Worm (Caenorhabditis elegans) whole organism, mixed stage, embryonic: ENCODE data around the gene F35C5.1.

Source experiments
- M03D4.4 ChIP-seq: sonication (generic microtip); optimal IDR thresholded peaks from 2 replicates; lab custom pipeline; 2017; ENCODE audit warnings: mild to moderate bottlenecking, missing genetic modification characterization, missing compliant biosample characterization
- bed-3 ChIP-seq: fragments of 200-800 bp; sonication (Bioruptor generic); optimal IDR thresholded peaks from 3 replicates; lab custom pipeline; 2018; ENCODE audit warnings: mild to moderate bottlenecking, missing genetic modification characterization, moderate library complexity, missing compliant biosample characterization
- blmp-1 ChIP-seq: fragments of 150-350 bp; optimal IDR thresholded peaks from 2 replicates; lab custom pipeline; 2014; ENCODE audit warnings: missing biosample characterization, missing genetic modification characterization
- ceh-39 ChIP-seq: fragments of 150-350 bp; optimal IDR thresholded peaks from 2 replicates; lab custom pipeline; 2014; ENCODE audit warnings: missing biosample characterization, missing genetic modification characterization
- ceh-43 ChIP-seq: fragments of 200-800 bp; sonication (Bioruptor generic); optimal IDR thresholded peaks from 2 replicates; lab custom pipeline; 2018; ENCODE audit warnings: mild to moderate bottlenecking, missing genetic modification characterization, moderate library complexity, missing compliant biosample characterization
- ceh-83 ChIP-seq: fragments of 200-800 bp; sonication (Bioruptor generic); optimal IDR thresholded peaks from 2 replicates; lab custom pipeline; 2018; ENCODE audit warnings: mild to moderate bottlenecking, missing genetic modification characterization, missing compliant biosample characterization
- ces-1 ChIP-seq: fragments of 150-350 bp; optimal IDR thresholded peaks from 2 replicates; lab custom pipeline; 2014; ENCODE audit warnings: missing biosample characterization, missing genetic modification reagents, missing genetic modification characterization
- cnd-1 ChIP-seq: fragments of 200-800 bp; sonication (Bioruptor generic); optimal IDR thresholded peaks from 2 replicates; lab custom pipeline; 2018; ENCODE audit warnings: mild to moderate bottlenecking, missing genetic modification characterization, missing compliant biosample characterization
- drap-1 ChIP-seq: fragments of 200-800 bp; sonication (Bioruptor generic); optimal IDR thresholded peaks from 3 replicates; lab custom pipeline; 2018; ENCODE audit warnings: mild to moderate bottlenecking, missing genetic modification characterization, missing compliant biosample characterization
- elt-1 ChIP-seq: sonication (generic microtip); optimal IDR thresholded peaks from 2 replicates; lab custom pipeline; 2017; ENCODE audit warnings: missing genetic modification characterization, mild to moderate bottlenecking, missing compliant biosample characterization, antibody characterized with exemption, moderate library complexity, borderline replicate concordance; ENCODE audit not compliant: insufficient read depth
- elt-3 ChIP-seq: fragments of 150-350 bp; optimal IDR thresholded peaks from 2 replicates; lab custom pipeline; 2014; ENCODE audit warnings: missing biosample characterization, missing genetic modification characterization
- flh-1 ChIP-seq: fragments of 200-800 bp; sonication (Bioruptor generic); optimal IDR thresholded peaks from 2 replicates; lab custom pipeline; 2018; ENCODE audit warnings: mild to moderate bottlenecking, missing genetic modification characterization, moderate library complexity, missing compliant biosample characterization
- ham-2 ChIP-seq: fragments of 200-800 bp; sonication (Bioruptor generic); optimal IDR thresholded peaks from 2 replicates; lab custom pipeline; 2018; ENCODE audit warnings: mild to moderate bottlenecking, missing genetic modification characterization, missing compliant biosample characterization
- hlh-1 ChIP-seq: fragments of 150-350 bp; optimal IDR thresholded peaks from 2 replicates; lab custom pipeline; 2014; ENCODE audit warnings: missing biosample characterization, missing genetic modification reagents, missing genetic modification characterization
- lin-13 ChIP-seq: fragments of 150-350 bp; optimal IDR thresholded peaks from 2 replicates; lab custom pipeline; 2014; ENCODE audit warnings: missing biosample characterization, missing genetic modification characterization
- lin-32 ChIP-seq: fragments of 200-800 bp; sonication (Bioruptor generic); optimal IDR thresholded peaks from 2 replicates; lab custom pipeline; 2018; ENCODE audit warnings: mild to moderate bottlenecking, missing genetic modification characterization, missing compliant biosample characterization
- lsy-2 ChIP-seq: fragments of 150-350 bp; optimal IDR thresholded peaks from 2 replicates; lab custom pipeline; 2014; ENCODE audit warnings: missing biosample characterization, missing genetic modification characterization
- mab-5 ChIP-seq: fragments of 150-350 bp; optimal IDR thresholded peaks from 2 replicates; lab custom pipeline; 2014; ENCODE audit warnings: missing biosample characterization, missing genetic modification characterization
- mep-1 ChIP-seq: fragments of 150-350 bp; optimal IDR thresholded peaks from 2 replicates; lab custom pipeline; 2017; ENCODE audit warnings: missing biosample characterization, missing genetic modification reagents, missing genetic modification characterization, inconsistent platforms
- mls-2 ChIP-seq: sonication (generic microtip); optimal IDR thresholded peaks from 2 replicates; lab custom pipeline; 2016; ENCODE audit warnings: mild to moderate bottlenecking, missing genetic modification characterization, moderate library complexity, missing compliant biosample characterization
- nhr-12 ChIP-seq: fragments of 150-350 bp; optimal IDR thresholded peaks from 2 replicates; lab custom pipeline; 2014; ENCODE audit warnings: missing biosample characterization, missing genetic modification characterization
- nhr-2 ChIP-seq: fragments of 150-350 bp; optimal IDR thresholded peaks from 2 replicates; lab custom pipeline; 2014; ENCODE audit warnings: missing biosample characterization, missing genetic modification characterization
- nhr-237 ChIP-seq: fragments of 150-350 bp; optimal IDR thresholded peaks from 2 replicates; lab custom pipeline; 2014; ENCODE audit warnings: missing biosample characterization, missing genetic modification characterization
- nhr-28 ChIP-seq: fragments of 150-350 bp; optimal IDR thresholded peaks from 2 replicates; lab custom pipeline; 2014; ENCODE audit warnings: missing biosample characterization, missing genetic modification characterization
- pha-4 ChIP-seq: fragments of 150-350 bp; optimal IDR thresholded peaks from 2 replicates; lab custom pipeline; 2018; ENCODE audit warnings: missing biosample characterization, missing genetic modification reagents, missing genetic modification characterization
- sem-2 ChIP-seq: fragments of 200-800 bp; sonication (Bioruptor generic); optimal IDR thresholded peaks from 2 replicates; lab custom pipeline; 2018; ENCODE audit warnings: mild to moderate bottlenecking, missing genetic modification characterization, missing compliant biosample characterization
- snpc-4 ChIP-seq: fragments of 150-350 bp; optimal IDR thresholded peaks from 2 replicates; lab custom pipeline; 2014; ENCODE audit warnings: missing biosample characterization, missing genetic modification characterization
- sptf-1 ChIP-seq: sonication (generic microtip); optimal IDR thresholded peaks from 2 replicates; lab custom pipeline; 2017; ENCODE audit warnings: mild to moderate bottlenecking, missing genetic modification characterization, moderate library complexity, missing compliant biosample characterization
- tbx-8 ChIP-seq: fragments of 200-800 bp; sonication (Bioruptor generic); optimal IDR thresholded peaks from 2 replicates; lab custom pipeline; 2018; ENCODE audit warnings: mild to moderate bottlenecking, missing genetic modification characterization, moderate library complexity, missing compliant biosample characterization
- unc-120 ChIP-seq: sonication (generic microtip); optimal IDR thresholded peaks from 2 replicates; lab custom pipeline; 2017; ENCODE audit warnings: missing genetic modification characterization, missing compliant biosample characterization; ENCODE audit not compliant: poor library complexity, severe bottlenecking
- unc-39 ChIP-seq: fragments of 150-350 bp; optimal IDR thresholded peaks from 2 replicates; lab custom pipeline; 2014; ENCODE audit warnings: missing biosample characterization, missing genetic modification characterization
- unc-62 ChIP-seq: fragments of 150-350 bp; optimal IDR thresholded peaks from 2 replicates; lab custom pipeline; 2014; ENCODE audit warnings: missing biosample characterization, missing genetic modification reagents, missing genetic modification characterization
- zip-8 ChIP-seq: fragments of 150-350 bp; optimal IDR thresholded peaks from 2 replicates; lab custom pipeline; 2014; ENCODE audit warnings: missing biosample characterization, missing genetic modification characterization
- ztf-11 ChIP-seq: fragments of 150-350 bp; optimal IDR thresholded peaks from 2 replicates; lab custom pipeline; 2014; ENCODE audit warnings: missing biosample characterization, missing genetic modification characterization

F35C5.1 gene

ce11 chrII:12880406-12880805, at the start of gene F35C5.1:
Gene F35C5.1 (plus strand): TSS chrII:12880804.
- TF ChIP-seq sptf-1 (tag; lab: Kevin White, UChicago) (no peak), ces-1 (no peak), sem-2 (no peak), unc-39 (tag; lab: Kevin White, UChicago) (no peak), lin-13 (tag; lab: Kevin White, UChicago) (no peak), M03D4.4 (no peak), lin-32 (GFP tag; lab: Kevin White, UChicago) (no peak), ceh-43 (no peak)
- TF ChIP-seq, all 35 proteins: peak for 0

- no peak for TF ChIP-seq nhr-28 (tag; lab: Kevin White, UChicago)
- TF ChIP-seq ham-2 (GFP tag; lab: Kevin White, UChicago): no peak
- no peak for TF ChIP-seq lin-32 (GFP tag; lab: Kevin White, UChicago)
- no peak for TF ChIP-seq elt-1 (tag; lab: Kevin White, UChicago)
- TF ChIP-seq zip-8 (tag; lab: Kevin White, UChicago): peak; percentile 14
- TF ChIP-seq ceh-83: no peak
- no peak for TF ChIP-seq mep-1 (tag; lab: Kevin White, UChicago)
- no peak for TF ChIP-seq mls-2 (tag; lab: Kevin White, UChicago)
- TF ChIP-seq ces-1: no peak
Observed at ce11 chrII:12840057-12840456, 40.5 kb upstream of the F35C5.1 start, which contains the start of gene lgc-35. Gene lgc-35 (minus strand): TSS chrII:12840157.

- TF ChIP-seq mls-2 (tag; lab: Kevin White, UChicago) (no peak), mep-1 (tag; lab: Kevin White, UChicago) (no peak), blmp-1 (no peak), sem-2 (no peak), lin-13 (tag; lab: Kevin White, UChicago) (no peak), unc-39 (tag; lab: Kevin White, UChicago) (no peak), nhr-237 (tag; lab: Kevin White, UChicago) (no peak), zip-8 (tag; lab: Kevin White, UChicago) (no peak), hlh-1 (no peak), elt-1 (tag; lab: Kevin White, UChicago) (no peak), nhr-2 (tag; lab: Kevin White, UChicago) (no peak), pha-4 (tag; lab: Kevin White, UChicago) (no peak), M03D4.4 (no peak), mab-5 (tag; lab: Kevin White, UChicago) (no peak), tbx-8 (no peak), ham-2 (GFP tag; lab: Kevin White, UChicago) (no peak)
Observed at ce11 chrII:12847736-12848135, 32.9 kb upstream of the F35C5.1 start, which contains the start of gene pes-10. Gene pes-10 (minus strand): TSS chrII:12847836.

- TF ChIP-seq unc-120 (tag; lab: Kevin White, UChicago) (no peak), blmp-1 (no peak), ham-2 (GFP tag; lab: Kevin White, UChicago) (no peak), lin-13 (tag; lab: Kevin White, UChicago) (no peak), elt-3 (tag; lab: Kevin White, UChicago) (no peak), nhr-237 (tag; lab: Kevin White, UChicago) (no peak), bed-3 (GFP tag; lab: Kevin White, UChicago) (no peak), pha-4 (tag; lab: Kevin White, UChicago) (no peak), elt-1 (tag; lab: Kevin White, UChicago) (no peak), ztf-11 (no peak), cnd-1 (tag; lab: Kevin White, UChicago) (no peak), M03D4.4 (no peak), hlh-1 (no peak), zip-8 (tag; lab: Kevin White, UChicago) (no peak), lsy-2 (tag; lab: Kevin White, UChicago) (no peak), sem-2 (no peak), ceh-43 (no peak), unc-39 (tag; lab: Kevin White, UChicago) (no peak), flh-1 (GFP tag; lab: Kevin White, UChicago) (no peak), sptf-1 (tag; lab: Kevin White, UChicago) (no peak)
Observed at ce11 chrII:12850129-12850528, 30.5 kb upstream of the F35C5.1 start, which contains the start of gene Y46G5A.28. Gene Y46G5A.28 (plus strand): TSS chrII:12850429.

ce11 chrII:12855900-12856299, 24.7 kb upstream of the F35C5.1 start, which contains the start of gene Y46G5A.29:
Gene Y46G5A.29 (plus strand): TSS chrII:12856200.
- TF ChIP-seq nhr-12 (tag; lab: Kevin White, UChicago) (no peak), ztf-11 (no peak), M03D4.4 (no peak), unc-120 (tag; lab: Kevin White, UChicago) (no peak), lin-13 (tag; lab: Kevin White, UChicago) (no peak), elt-1 (tag; lab: Kevin White, UChicago) (no peak), drap-1 (GFP tag; lab: Kevin White, UChicago) (no peak), ceh-83 (no peak), ces-1 (no peak), tbx-8 (no peak), unc-39 (tag; lab: Kevin White, UChicago) (no peak), nhr-2 (tag; lab: Kevin White, UChicago) (no peak), ceh-39 (tag; lab: Kevin White, UChicago) (no peak), flh-1 (GFP tag; lab: Kevin White, UChicago) (no peak), mls-2 (tag; lab: Kevin White, UChicago) (no peak), sptf-1 (tag; lab: Kevin White, UChicago) (no peak), snpc-4 (tag; lab: Kevin White, UChicago) (no peak), unc-62 (GFP tag; lab: Kevin White, UChicago) (no peak)
